Worm (Caenorhabditis elegans) whole organism, midembryonic: Measurements from ENCODE around the gene kreg-1.

Experiments
- cog-1 ChIP-seq: sonication (generic microtip); optimal IDR thresholded peaks from 2 replicates; lab custom pipeline; 2016; ENCODE audit warnings: missing genetic modification characterization, missing compliant biosample characterization
- flt-1 ChIP-seq: fragments of 200-800 bp; sonication (Bioruptor generic); IDR thresholded peaks from 2 replicates; pipeline ENCODE4 v1.3.6; 2022; ENCODE audit warnings: missing genetic modification characterization, missing compliant biosample characterization
- klf-2 ChIP-seq: fragments of 200-800 bp; sonication (Bioruptor generic); conservative IDR thresholded peaks from 2 replicates; pipeline ENCODE4 v1.3.6; 2022; ENCODE audit warnings: missing genetic modification reagents, missing genetic modification characterization, missing compliant biosample characterization
- med-1 ChIP-seq: sonication (generic microtip); optimal IDR thresholded peaks from 2 replicates; lab custom pipeline; 2017; ENCODE audit warnings: missing genetic modification characterization, mild to moderate bottlenecking, missing compliant biosample characterization, antibody characterized with exemption, missing genetic modification reagents; ENCODE audit not compliant: insufficient read depth
- tab-1 ChIP-seq: fragments of 200-800 bp; sonication (Bioruptor generic); IDR thresholded peaks from 2 replicates; pipeline ENCODE4 v1.3.6; 2022; ENCODE audit warnings: missing genetic modification characterization, missing compliant biosample characterization

- TF ChIP-seq med-1 (GFP tag; lab: Kevin White, UChicago), result no peak
- TF ChIP-seq cog-1 (tag; lab: Kevin White, UChicago), result no peak
- TF ChIP-seq flt-1 (GFP tag; lab: Robert Waterston, UW), result no peak
- TF ChIP-seq klf-2 (GFP tag; lab: Robert Waterston, UW), result no peak
- no peak for TF ChIP-seq tab-1 (GFP tag; lab: Robert Waterston, UW)
Measured at ce11 chrX:8677873-8678272, 31.7 kb upstream of the kreg-1 start.
